Fruit fly (Drosophila melanogaster): ENCODE measurements around the gene Megf8.

Megf8 gene

dm6 chr2L:8081640-8082485 is 38.6 kb downstream of the Megf8 start:
- TF ChIP-seq CG12605 (GFP tag; IDR thresholded peaks at IDR 0.05): peak; percentile 81
- TF ChIP-seq CG15710 (tag; optimal IDR thresholded peaks at IDR 0.05): peak; percentile 84
- no peak for TF ChIP-seq CG13204 (GFP tag; optimal IDR thresholded peaks at IDR 0.05)
- TF ChIP-seq CG10348 (GFP tag; IDR thresholded peaks at IDR 0.05): 0 out of 2 replicates have a peak, but pooled peaks have one; percentile 29
- TF ChIP-seq CG8159 (tag; optimal IDR thresholded peaks at IDR 0.05): no peak
- TF ChIP-seq CG17806 (tag; optimal IDR thresholded peaks at IDR 0.05): peak; percentile 63
- TF ChIP-seq Snoo (tag; optimal IDR thresholded peaks at IDR 0.05): peak; percentile 74
- TF ChIP-seq rn (GFP tag; IDR thresholded peaks at IDR 0.05): no peak
- TF ChIP-seq D1 (tag; optimal IDR thresholded peaks at IDR 0.05): peak; percentile 54
- TF ChIP-seq CG9948 (tag; optimal IDR thresholded peaks at IDR 0.05): peak; percentile 80
- peak; percentile 72 for TF ChIP-seq CG34367 (tag; optimal IDR thresholded peaks at IDR 0.05)

- TF ChIP-seq CG14655 (GFP tag; optimal IDR thresholded peaks at IDR 0.05) (no peak), EcR (GFP tag; optimal IDR thresholded peaks at IDR 0.05) (peak; percentile 10)
Measured at dm6 chr2L:8082692-8083412, 39.6 kb downstream of the Megf8 start, which contains the start of gene Mcr. Gene Mcr, minus strand, starts transcription at chr2L:8082982.

DNA sequence CACCGCTTCAGTTG is 39.9 kb downstream of the Megf8 start, which contains the start of gene Bsg:
Bsg (plus strand) TSS at position 8 of the 14 bp plus-strand sequence.
- no peak for TF ChIP-seq CG34367 (tag; optimal IDR thresholded peaks at IDR 0.05)
- TF ChIP-seq EcR (GFP tag; optimal IDR thresholded peaks at IDR 0.05): no peak
- TF ChIP-seq D1 (tag; optimal IDR thresholded peaks at IDR 0.05): no peak
- TF ChIP-seq Pif1A (GFP tag; optimal IDR thresholded peaks at IDR 0.05): no peak
- no peak for TF ChIP-seq CG8159 (tag; optimal IDR thresholded peaks at IDR 0.05)
- TF ChIP-seq CG10348 (GFP tag; IDR thresholded peaks at IDR 0.05): no peak
- no peak for TF ChIP-seq CG15710 (tag; optimal IDR thresholded peaks at IDR 0.05)
- no peak for TF ChIP-seq CG4496 (GFP tag; IDR thresholded peaks at IDR 0.05)
- TF ChIP-seq gl (tag; optimal IDR thresholded peaks at IDR 0.05): no peak
- no peak for TF ChIP-seq fd96Ca (GFP tag; IDR thresholded peaks at IDR 0.05)
- TF ChIP-seq CG32121 (GFP tag; IDR thresholded peaks at IDR 0.05): no peak
- TF ChIP-seq Ets98B (GFP tag; IDR thresholded peaks at IDR 0.05): no peak

DNA sequence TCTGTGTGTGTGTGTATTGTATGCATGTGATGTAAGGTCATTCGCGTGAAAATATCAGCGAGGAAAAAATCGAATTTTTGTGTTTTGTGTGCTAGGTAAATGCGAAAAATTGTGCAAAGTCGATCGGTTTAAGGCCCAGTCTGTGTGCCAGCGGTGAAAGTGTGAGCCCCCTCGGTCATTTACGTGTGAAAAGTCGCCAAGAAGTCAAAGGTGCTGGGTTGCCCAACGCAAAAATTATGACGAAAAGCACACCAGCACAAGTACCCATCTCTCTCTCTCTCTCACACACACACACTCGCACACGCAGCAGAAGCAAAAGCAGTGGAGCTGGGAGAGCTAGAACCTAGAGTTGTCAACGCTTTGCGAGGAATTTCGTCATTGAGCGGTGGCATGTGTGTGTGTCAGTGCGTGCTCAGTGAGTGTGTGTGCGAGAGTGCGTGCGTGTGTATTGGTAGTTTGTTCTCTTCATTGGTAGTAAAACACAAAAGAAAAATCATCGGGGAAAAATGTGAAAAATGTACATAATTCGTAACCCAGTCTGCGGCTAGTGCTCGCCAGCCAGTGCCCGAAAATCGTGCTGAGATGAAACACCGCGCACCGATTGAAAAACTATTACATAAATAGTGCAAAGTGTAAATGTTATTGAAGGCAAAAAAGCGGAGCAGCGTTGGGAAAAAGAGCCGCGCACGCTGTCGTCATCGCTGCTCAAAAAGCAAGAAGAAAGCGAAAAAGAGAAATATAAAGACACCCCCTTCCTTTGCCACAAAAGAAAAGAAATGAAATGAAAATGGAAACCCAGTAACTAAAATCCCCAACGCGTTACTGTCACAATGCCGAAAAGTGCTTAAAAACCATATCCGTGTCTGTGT is 40.4 kb downstream of the Megf8 start:
- TF ChIP-seq EcR (GFP tag; optimal IDR thresholded peaks at IDR 0.05) (peak; percentile 86), CG8159 (tag; optimal IDR thresholded peaks at IDR 0.05) (no peak), D1 (tag; optimal IDR thresholded peaks at IDR 0.05) (no peak), CG14655 (GFP tag; optimal IDR thresholded peaks at IDR 0.05) (no peak), Pif1A (GFP tag; optimal IDR thresholded peaks at IDR 0.05) (no peak), CG32121 (GFP tag; IDR thresholded peaks at IDR 0.05) (no peak; the same call in 1 of the 2 replicates), rn (GFP tag; IDR thresholded peaks at IDR 0.05) (no peak), fd96Ca (GFP tag; IDR thresholded peaks at IDR 0.05) (no peak; the same call in 2 of the 3 replicates), Ets98B (GFP tag; IDR thresholded peaks at IDR 0.05) (peak; percentile 57), CG8301 (tag; optimal IDR thresholded peaks at IDR 0.05) (no peak), Pif1B (GFP tag; optimal IDR thresholded peaks at IDR 0.05) (no peak), gl (tag; optimal IDR thresholded peaks at IDR 0.05) (no peak), CG12605 (GFP tag; IDR thresholded peaks at IDR 0.05) (peak; percentile 16; the same call in 1 of the 2 replicates), CG13204 (GFP tag; optimal IDR thresholded peaks at IDR 0.05) (peak; percentile 18), CG4496 (GFP tag; IDR thresholded peaks at IDR 0.05) (no peak), CG17806 (tag; optimal IDR thresholded peaks at IDR 0.05) (no peak), Snoo (tag; optimal IDR thresholded peaks at IDR 0.05) (no peak), CG10348 (GFP tag; IDR thresholded peaks at IDR 0.05) (no peak), CG34367 (tag; optimal IDR thresholded peaks at IDR 0.05) (peak; percentile 23), CG9948 (tag; optimal IDR thresholded peaks at IDR 0.05) (no peak), CG15710 (tag; optimal IDR thresholded peaks at IDR 0.05) (no peak)

DNA sequence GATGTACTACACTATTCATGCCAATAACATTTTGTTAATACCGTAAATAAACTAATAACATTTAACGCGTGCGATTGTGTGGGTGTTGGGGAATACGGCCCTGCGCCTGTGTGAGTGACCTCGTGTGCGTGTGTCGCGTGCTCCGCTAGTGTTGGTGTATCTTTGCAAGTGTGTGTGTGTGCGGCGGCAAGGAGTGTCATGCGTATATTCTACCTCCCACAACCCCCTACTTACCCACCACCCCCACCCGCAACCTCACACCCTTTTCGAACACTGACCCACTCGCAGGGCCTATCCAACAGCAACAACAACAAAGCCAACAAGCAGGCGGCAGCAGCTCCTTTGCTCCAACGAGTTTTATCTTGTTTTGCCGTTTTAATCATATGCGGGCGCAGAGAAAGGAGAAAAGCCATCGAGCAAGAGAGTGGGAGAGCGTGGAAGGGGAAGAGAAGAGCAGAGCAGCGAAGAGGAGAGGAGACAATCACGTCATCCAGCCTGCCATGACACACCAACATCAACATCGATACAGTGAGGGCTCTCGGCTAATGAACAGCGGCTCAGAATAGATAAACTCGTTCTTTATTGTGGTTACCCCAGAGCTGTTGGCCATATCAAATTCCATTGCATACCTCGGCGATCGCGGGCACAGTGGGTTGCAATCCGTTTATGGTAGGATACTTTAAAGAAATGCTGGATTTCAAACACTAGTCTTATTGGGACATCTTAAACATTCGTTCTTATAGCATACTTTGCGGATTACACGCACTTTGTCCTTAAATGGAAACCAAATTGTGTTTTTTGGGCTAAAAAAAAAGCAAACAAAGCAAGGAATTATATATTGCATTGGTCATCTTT is 41.3 kb downstream of the Megf8 start:
- TF ChIP-seq Ets98B (GFP tag; IDR thresholded peaks at IDR 0.05) (no peak), Snoo (tag; optimal IDR thresholded peaks at IDR 0.05) (no peak), CG8301 (tag; optimal IDR thresholded peaks at IDR 0.05) (peak; percentile 4), CG14655 (GFP tag; optimal IDR thresholded peaks at IDR 0.05) (peak; percentile 23), fd96Ca (GFP tag; IDR thresholded peaks at IDR 0.05) (0 out of 3 replicates have a peak, but pooled peaks have one; percentile 19), D1 (tag; optimal IDR thresholded peaks at IDR 0.05) (no peak), EcR (GFP tag; optimal IDR thresholded peaks at IDR 0.05) (peak; percentile 48), CG10348 (GFP tag; IDR thresholded peaks at IDR 0.05) (no peak), CG13204 (GFP tag; optimal IDR thresholded peaks at IDR 0.05) (peak; percentile 27)
